5 fruit fly cellular contexts compared by ENCODE assay signal in the genomic region with DNA sequence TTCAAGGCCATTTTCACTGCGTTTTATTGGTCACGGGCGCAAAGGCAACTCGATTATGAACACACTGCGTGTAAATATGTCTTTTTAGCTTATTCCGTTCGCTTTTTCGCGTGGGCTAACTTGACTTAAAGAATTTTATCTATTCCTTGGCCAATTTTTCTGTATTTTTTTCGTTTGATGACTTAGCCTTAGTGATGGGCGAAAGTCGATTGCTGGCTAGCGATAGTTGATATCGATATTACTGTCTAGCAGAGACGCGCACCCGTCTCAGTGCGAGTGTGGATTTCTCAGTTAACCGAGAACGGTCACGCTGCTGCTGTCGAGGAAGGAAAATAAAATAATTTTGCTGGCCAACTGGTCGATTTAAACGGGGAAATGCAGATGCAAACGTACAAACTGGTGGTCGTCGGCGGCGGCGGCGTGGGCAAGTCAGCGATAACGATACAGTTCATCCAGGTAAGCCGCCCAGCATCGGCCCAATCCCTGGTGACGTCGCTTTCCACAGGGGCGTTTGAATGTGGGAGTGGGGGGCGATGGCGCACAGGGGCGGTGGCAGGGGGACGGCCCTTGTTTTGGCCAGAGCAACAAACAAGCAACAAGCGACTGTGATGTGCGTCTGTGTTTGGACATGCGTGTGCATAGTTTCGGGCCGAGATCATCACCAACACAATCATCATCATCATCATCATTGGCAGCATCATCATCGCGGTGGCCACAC.
TF ChIP-seq lines count a peak whose summit lies in the region.

A gene (minus strand): TSS at position 193 of the 718 bp plus-strand sequence.
A gene (plus strand): TSS at position 273 of the 718 bp plus-strand sequence.

- TF ChIP-seq CTCF in whole organism, embryonic (GFP tag; optimal IDR thresholded peaks at IDR 0.05; lab: Kevin White, UChicago) = peak; percentile 29

TF ChIP-seq in whole organism, adult, 20 proteins besides CTCF, POLR2A, EP300 and RAD21:
- TF ChIP-seq kay (GFP tag; lab: Kevin White, UChicago; ENCODE audit: borderline replicate concordance) = no peak
- TF ChIP-seq CG1620 (GFP tag; optimal IDR thresholded peaks at IDR 0.05; lab: Kevin White, UChicago) = peak; percentile 54
- no peak for TF ChIP-seq cnc (optimal IDR thresholded peaks at IDR 0.05; lab: Kevin White, UChicago)
- TF ChIP-seq CG11617 (GFP tag; optimal IDR thresholded peaks at IDR 0.05; lab: Kevin White, UChicago) = peak; percentile 35
- peak; percentile 21 for TF ChIP-seq CG7101 (tag; optimal IDR thresholded peaks at IDR 0.05; lab: Kevin White, UChicago)
- TF ChIP-seq tj (GFP tag; optimal IDR thresholded peaks at IDR 0.05; lab: Kevin White, UChicago) = no peak
- TF ChIP-seq Mnt (GFP tag; optimal IDR thresholded peaks at IDR 0.05; lab: Kevin White, UChicago) = peak; percentile 36
- TF ChIP-seq CG7045 (GFP tag; optimal IDR thresholded peaks at IDR 0.05; lab: Kevin White, UChicago) = no peak
- TF ChIP-seq CG33017 (tag; optimal IDR thresholded peaks at IDR 0.05; lab: Kevin White, UChicago) = peak; percentile 24
- peak; percentile 12 for TF ChIP-seq CG14711 (tag; optimal IDR thresholded peaks at IDR 0.05; lab: Kevin White, UChicago)
- TF ChIP-seq bab1 (GFP tag; optimal IDR thresholded peaks at IDR 0.05; lab: Kevin White, UChicago) = peak; percentile 75

TF ChIP-seq in whole organism, embryonic, 481 proteins besides CTCF, POLR2A, EP300 and RAD21 (continues in another document):
- no peak for TF ChIP-seq Ptx1 (GFP tag; IDR thresholded peaks at IDR 0.05; lab: Robert Waterston, UW)
- no peak for TF ChIP-seq CG11504 (tag; optimal IDR thresholded peaks at IDR 0.05; lab: Kevin White, UChicago)
- TF ChIP-seq Spps (tag; optimal IDR thresholded peaks at IDR 0.05; lab: Kevin White, UChicago) = no peak
- TF ChIP-seq CG11093 (GFP tag; IDR thresholded peaks at IDR 0.05; lab: Robert Waterston, UW) = no peak
- TF ChIP-seq bowl (GFP tag; IDR thresholded peaks at IDR 0.05; lab: Robert Waterston, UW) = no peak
- TF ChIP-seq CG17912 (GFP tag; optimal IDR thresholded peaks at IDR 0.05; lab: Kevin White, UChicago) = no peak
- no peak for TF ChIP-seq btn (GFP tag; optimal IDR thresholded peaks at IDR 0.05; lab: Kevin White, UChicago)
- no peak for TF ChIP-seq CG10209 (GFP tag; optimal IDR thresholded peaks at IDR 0.05; lab: Kevin White, UChicago)
- TF ChIP-seq Sry-δ (GFP tag; optimal IDR thresholded peaks at IDR 0.05; lab: Kevin White, UChicago) = peak; percentile 99
- no peak for TF ChIP-seq Hsf (GFP tag; optimal IDR thresholded peaks at IDR 0.05; lab: Kevin White, UChicago)
- TF ChIP-seq CG17328 (GFP tag; IDR thresholded peaks at IDR 0.05; lab: Robert Waterston, UW) = no peak
- TF ChIP-seq Atf3 (GFP tag; optimal IDR thresholded peaks at IDR 0.05; lab: Kevin White, UChicago) = peak; percentile 32
- TF ChIP-seq fd96Cb (tag; optimal IDR thresholded peaks at IDR 0.05; lab: Kevin White, UChicago) = no peak
- TF ChIP-seq GATAe (GFP tag; conservative IDR thresholded peaks at IDR 0.05; lab: Robert Waterston, UW) = no peak
- TF ChIP-seq gsb (GFP tag; IDR thresholded peaks at IDR 0.05; lab: Robert Waterston, UW) = no peak
- no peak for TF ChIP-seq CG18764 (GFP tag; optimal IDR thresholded peaks at IDR 0.05; lab: Kevin White, UChicago)
- no peak for TF ChIP-seq dmrt99B (tag; optimal IDR thresholded peaks at IDR 0.05; lab: Kevin White, UChicago)
- no peak for TF ChIP-seq sima (GFP tag; optimal IDR thresholded peaks at IDR 0.05; lab: Kevin White, UChicago)
- TF ChIP-seq CG1832 (GFP tag; optimal IDR thresholded peaks at IDR 0.05; lab: Kevin White, UChicago) = no peak

TF ChIP-seq in whole organism, prepupa, 60 proteins besides CTCF, POLR2A, EP300 and RAD21 (continues in another document):
- TF ChIP-seq topi (GFP tag; optimal IDR thresholded peaks at IDR 0.05; lab: Kevin White, UChicago) = no peak
- TF ChIP-seq OdsH (GFP tag; optimal IDR thresholded peaks at IDR 0.05; lab: Kevin White, UChicago) = no peak
- TF ChIP-seq CG8319 (GFP tag; optimal IDR thresholded peaks at IDR 0.05; lab: Kevin White, UChicago) = no peak
- peak; percentile 22; the same call in 1 of the 3 replicates for TF ChIP-seq CG8119 (GFP tag; IDR thresholded peaks at IDR 0.05; lab: Robert Waterston, UW)
- peak; percentile 57 for TF ChIP-seq esn (GFP tag; optimal IDR thresholded peaks at IDR 0.05; lab: Kevin White, UChicago)
- no peak for TF ChIP-seq CG8632 (GFP tag; optimal IDR thresholded peaks at IDR 0.05; lab: Kevin White, UChicago)
- TF ChIP-seq Hr4 (GFP tag; optimal IDR thresholded peaks at IDR 0.05; lab: Kevin White, UChicago) = no peak
- TF ChIP-seq Sox15 (GFP tag; optimal IDR thresholded peaks at IDR 0.05; lab: Kevin White, UChicago) = no peak
- no peak for TF ChIP-seq CG4318 (GFP tag; optimal IDR thresholded peaks at IDR 0.05; lab: Kevin White, UChicago)
- no peak for TF ChIP-seq Ets96B (tag; optimal IDR thresholded peaks at IDR 0.05; lab: Kevin White, UChicago)
- TF ChIP-seq acj6 (GFP tag; optimal IDR thresholded peaks at IDR 0.05; lab: Kevin White, UChicago) = no peak
- no peak for TF ChIP-seq achi (GFP tag; optimal IDR thresholded peaks at IDR 0.05; lab: Kevin White, UChicago)
- peak; percentile 87 for TF ChIP-seq fkh (GFP tag; optimal IDR thresholded peaks at IDR 0.05; lab: Kevin White, UChicago)
- no peak for TF ChIP-seq CG3919 (GFP tag; optimal IDR thresholded peaks at IDR 0.05; lab: Kevin White, UChicago)
- TF ChIP-seq CG6792 (GFP tag; optimal IDR thresholded peaks at IDR 0.05; lab: Kevin White, UChicago) = no peak
- TF ChIP-seq dac (GFP tag; optimal IDR thresholded peaks at IDR 0.05; lab: Kevin White, UChicago) = no peak
- TF ChIP-seq CG10631 (GFP tag; optimal IDR thresholded peaks at IDR 0.05; lab: Kevin White, UChicago) = no peak
- no peak for TF ChIP-seq Ets21C (GFP tag; optimal IDR thresholded peaks at IDR 0.05; lab: Kevin White, UChicago)
- TF ChIP-seq CG10669 (GFP tag; optimal IDR thresholded peaks at IDR 0.05; lab: Kevin White, UChicago) = no peak
- TF ChIP-seq svp (GFP tag; lab: Kevin White, UChicago) = peak; percentile 94

TF ChIP-seq in whole organism, pupa, 21 proteins besides CTCF, POLR2A, EP300 and RAD21:
- TF ChIP-seq CG15710 (tag; optimal IDR thresholded peaks at IDR 0.05; lab: Kevin White, UChicago) (peak; percentile 1), Pif1B (GFP tag; optimal IDR thresholded peaks at IDR 0.05; lab: Kevin White, UChicago) (no peak), Ets98B (GFP tag; IDR thresholded peaks at IDR 0.05; lab: Robert Waterston, UW) (peak; percentile 23; the same call in 1 of the 2 replicates), EcR (GFP tag; optimal IDR thresholded peaks at IDR 0.05; lab: Kevin White, UChicago) (peak; percentile 57)

TF ChIP-seq in whole organism, wandering third instar larva, 38 proteins besides CTCF, POLR2A, EP300 and RAD21:
- TF ChIP-seq brk (GFP tag; optimal IDR thresholded peaks at IDR 0.05; lab: Kevin White, UChicago) (no peak), N (GFP tag; optimal IDR thresholded peaks at IDR 0.05; lab: Kevin White, UChicago) (no peak), Hr83 (GFP tag; optimal IDR thresholded peaks at IDR 0.05; lab: Kevin White, UChicago; ENCODE audit: poor library complexity, severe bottlenecking) (peak; percentile 31), Sp1 (GFP tag; optimal IDR thresholded peaks at IDR 0.05; lab: Kevin White, UChicago) (peak; percentile 46), Dif (GFP tag; optimal IDR thresholded peaks at IDR 0.05; lab: Kevin White, UChicago; ENCODE audit: partially characterized antibody) (no peak), CrebA (GFP tag; optimal IDR thresholded peaks at IDR 0.05; lab: Kevin White, UChicago; ENCODE audit: borderline replicate concordance) (no peak), HLH106 (tag; optimal IDR thresholded peaks at IDR 0.05; lab: Kevin White, UChicago) (peak; percentile 9), Myc (optimal IDR thresholded peaks at IDR 0.05; lab: Kevin White, UChicago) (no peak), Jra (GFP tag; optimal IDR thresholded peaks at IDR 0.05; lab: Kevin White, UChicago) (peak; percentile 20), woc (GFP tag; optimal IDR thresholded peaks at IDR 0.05; lab: Kevin White, UChicago) (no peak), sv (GFP tag; optimal IDR thresholded peaks at IDR 0.05; lab: Kevin White, UChicago) (no peak), h (GFP tag; optimal IDR thresholded peaks at IDR 0.05; lab: Kevin White, UChicago) (peak; percentile 33), CG9705 (GFP tag; optimal IDR thresholded peaks at IDR 0.05; lab: Kevin White, UChicago) (no peak), Rel (GFP tag; optimal IDR thresholded peaks at IDR 0.05; lab: Kevin White, UChicago) (no peak), Rel (tag; optimal IDR thresholded peaks at IDR 0.05; lab: Kevin White, UChicago) (peak; percentile 77), pan (optimal IDR thresholded peaks at IDR 0.05; lab: Kevin White, UChicago) (no peak), Dfd (GFP tag; optimal IDR thresholded peaks at IDR 0.05; lab: Kevin White, UChicago) (no peak), Hnf4 (GFP tag; optimal IDR thresholded peaks at IDR 0.05; lab: Kevin White, UChicago) (no peak), CG32264 (GFP tag; optimal IDR thresholded peaks at IDR 0.05; lab: Kevin White, UChicago) (no peak), OdsH (GFP tag; optimal IDR thresholded peaks at IDR 0.05; lab: Kevin White, UChicago) (peak; percentile 28), foxo (GFP tag; optimal IDR thresholded peaks at IDR 0.05; lab: Kevin White, UChicago) (no peak), Mio (GFP tag; optimal IDR thresholded peaks at IDR 0.05; lab: Kevin White, UChicago) (no peak), lola (GFP tag; optimal IDR thresholded peaks at IDR 0.05; lab: Kevin White, UChicago) (no peak), psq (GFP tag; optimal IDR thresholded peaks at IDR 0.05; lab: Kevin White, UChicago) (peak; percentile 10)
